Worm (Caenorhabditis elegans) whole organism, early embryonic: ENCODE data around the gene Y52E8A.6.

Source experiments
- ama-1 ChIP-seq: fragments of 150-350 bp; optimal IDR thresholded peaks from 2 replicates; lab custom pipeline; 2014
- ceh-36 ChIP-seq: sonication (generic microtip); optimal IDR thresholded peaks from 2 replicates; lab custom pipeline; 2016; ENCODE audit warnings: missing genetic modification characterization, inconsistent platforms, missing compliant biosample characterization
- ets-7 ChIP-seq: sonication (generic microtip); optimal IDR thresholded peaks from 2 replicates; lab custom pipeline; 2016; ENCODE audit warnings: missing genotype, missing genetic modification characterization, missing compliant biosample characterization
- flt-1 ChIP-seq: fragments of 200-800 bp; sonication (Bioruptor generic); IDR thresholded peaks from 2 replicates; pipeline ENCODE4 v1.3.6; 2022; ENCODE audit warnings: missing genetic modification characterization, missing compliant biosample characterization
- hnd-1 ChIP-seq: sonication (generic microtip); optimal IDR thresholded peaks from 2 replicates; lab custom pipeline; 2016; ENCODE audit warnings: missing genetic modification characterization, missing compliant biosample characterization
- scrt-1 ChIP-seq: fragments of 200-800 bp; sonication (Bioruptor generic); IDR thresholded peaks from 2 replicates; pipeline ENCODE4 v1.3.6; 2022; ENCODE audit warnings: missing genetic modification characterization, missing compliant biosample characterization
- tbx-37 ChIP-seq: fragments of 200-800 bp; sonication (Bioruptor generic); conservative IDR thresholded peaks from 2 replicates; pipeline ENCODE4 v1.3.6; 2022; ENCODE audit warnings: missing genetic modification reagents, missing genetic modification characterization, missing compliant biosample characterization
- tra-4 ChIP-seq: sonication (generic microtip); optimal IDR thresholded peaks from 2 replicates; lab custom pipeline; 2017; ENCODE audit warnings: missing genetic modification characterization, missing compliant biosample characterization

DNA sequence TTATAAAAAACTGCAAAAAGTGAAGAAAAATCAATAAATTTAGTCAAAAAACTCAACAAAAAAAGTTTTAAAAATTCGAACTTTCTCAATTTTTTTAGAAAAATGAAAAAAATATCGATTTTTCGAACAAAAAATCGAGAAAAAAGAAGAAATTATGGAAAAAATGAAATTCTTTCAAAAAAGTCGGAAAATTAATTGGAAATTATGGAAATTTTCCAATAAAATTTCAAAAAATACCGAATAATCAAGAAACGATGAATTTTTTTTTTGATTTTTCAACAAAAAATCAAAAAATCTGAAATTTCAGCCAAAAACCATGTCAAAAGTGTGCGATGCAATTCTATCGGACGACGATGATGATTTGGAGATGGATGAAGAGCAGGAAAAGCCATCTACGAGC lies 8.9 kb upstream of the Y52E8A.6 start, which contains the start of gene H20J04.4:
- TF ChIP-seq ama-1 = no peak
- no peak for TF ChIP-seq hnd-1 (tag; lab: Kevin White, UChicago)
- TF ChIP-seq ceh-36 = no peak
- no peak for TF ChIP-seq tra-4 (tag; lab: Kevin White, UChicago)
- no peak for TF ChIP-seq scrt-1
- TF ChIP-seq flt-1 (GFP tag; lab: Robert Waterston, UW) = no peak
- TF ChIP-seq tbx-37 (GFP tag; lab: Robert Waterston, UW) = no peak
- no peak for TF ChIP-seq ets-7 (tag; lab: Kevin White, UChicago)
